Worm (Caenorhabditis elegans): Measurements from ENCODE around the gene rab-33.

rab-33 gene

DNA sequence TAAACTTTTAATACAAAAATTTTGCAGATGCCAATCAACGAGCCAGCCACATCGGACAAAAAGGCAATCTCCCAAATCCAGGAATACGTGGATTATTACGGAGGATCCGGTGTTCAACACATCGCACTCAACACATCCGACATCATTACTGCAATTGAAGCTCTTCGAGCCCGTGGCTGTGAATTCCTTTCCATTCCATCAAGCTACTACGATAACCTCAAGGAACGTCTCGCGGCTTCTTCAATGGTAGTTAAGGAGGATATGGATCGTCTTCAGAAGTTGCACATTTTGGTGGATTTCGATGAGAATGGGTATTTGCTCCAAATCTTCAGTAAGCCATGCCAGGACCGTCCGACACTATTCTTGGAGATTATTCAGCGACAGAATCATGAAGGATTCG, 33.4 kb upstream of the rab-33 start:
- no peak for TF ChIP-seq mep-1 (tag; optimal IDR thresholded peaks at IDR 0.05)
- TF ChIP-seq aly-2 (tag; optimal IDR thresholded peaks at IDR 0.05), result no peak
- TF ChIP-seq nhr-76 (tag; optimal IDR thresholded peaks at IDR 0.05), result no peak
- TF ChIP-seq unc-30 (tag; optimal IDR thresholded peaks at IDR 0.05), result no peak
- TF ChIP-seq nhr-19 (GFP tag; conservative IDR thresholded peaks at IDR 0.05), result no peak
- no peak for TF ChIP-seq fos-1 (tag; optimal IDR thresholded peaks at IDR 0.05)
- TF ChIP-seq rnt-1 (tag; optimal IDR thresholded peaks at IDR 0.05), result no peak
- no peak for TF ChIP-seq hlh-4 (tag; optimal IDR thresholded peaks at IDR 0.05)
- no peak for TF ChIP-seq lsy-2 (tag; optimal IDR thresholded peaks at IDR 0.05)
- TF ChIP-seq unc-86 (tag; optimal IDR thresholded peaks at IDR 0.05), result no peak
- no peak for TF ChIP-seq sup-37 (GFP tag; optimal IDR thresholded peaks at IDR 0.05)

- peak; percentile 16 for TF ChIP-seq nhr-90 (tag; optimal IDR thresholded peaks at IDR 0.05; ENCODE audit: poor library complexity)
- peak; percentile 15 for TF ChIP-seq nhr-85 (tag)
- TF ChIP-seq unc-86 (tag; optimal IDR thresholded peaks at IDR 0.05), result no peak
- TF ChIP-seq ces-1 (GFP tag; optimal IDR thresholded peaks at IDR 0.05), result no peak
- no peak for TF ChIP-seq irx-1 (tag; optimal IDR thresholded peaks at IDR 0.05)
- no peak for TF ChIP-seq skn-1 (tag; optimal IDR thresholded peaks at IDR 0.05)
- no peak for TF ChIP-seq mep-1 (tag; optimal IDR thresholded peaks at IDR 0.05)
Measured at ce11 chrIII:10536087-10536723, 32.6 kb upstream of the rab-33 start.

DNA sequence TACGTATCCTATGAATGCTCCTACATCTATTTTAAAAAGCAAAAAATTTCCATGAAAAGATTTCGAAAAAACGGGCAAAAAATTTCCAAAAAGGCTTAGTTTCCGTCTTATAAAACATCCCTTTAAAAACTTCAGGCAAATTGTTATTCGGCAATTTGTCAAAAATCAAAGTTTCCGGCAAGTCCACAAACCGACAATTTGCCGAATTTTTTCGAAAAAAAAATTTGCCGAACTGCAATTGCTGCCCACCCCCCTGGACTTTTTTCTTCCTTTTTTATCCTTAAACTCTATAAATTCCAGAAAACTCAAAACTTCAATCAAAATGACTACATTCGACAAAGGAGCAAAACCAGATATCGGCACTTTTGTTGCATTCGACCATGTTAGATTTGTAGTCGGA, 31.6 kb upstream of the rab-33 start, which contains the start of gene hpd-1:
TSS of gene hpd-1 (plus strand) at position 301 of the 400 bp plus-strand sequence.
- TF ChIP-seq pqm-1 (tag; optimal IDR thresholded peaks at IDR 0.05) (no peak), skn-1 (tag; optimal IDR thresholded peaks at IDR 0.05) (no peak), zip-4 (GFP tag; optimal IDR thresholded peaks at IDR 0.05) (no peak), nhr-28 (tag; optimal IDR thresholded peaks at IDR 0.05) (no peak), tbx-2 (tag; optimal IDR thresholded peaks at IDR 0.05) (no peak), ceh-63 (GFP tag; optimal IDR thresholded peaks at IDR 0.05) (no peak), nhr-11 (tag; optimal IDR thresholded peaks at IDR 0.05) (no peak), ceh-82 (tag; optimal IDR thresholded peaks at IDR 0.05) (no peak), nhr-47 (tag; optimal IDR thresholded peaks at IDR 0.05) (no peak), lsy-2 (tag; optimal IDR thresholded peaks at IDR 0.05) (no peak), nhr-19 (GFP tag; conservative IDR thresholded peaks at IDR 0.05) (no peak), mep-1 (tag; optimal IDR thresholded peaks at IDR 0.05) (no peak), ama-1 (optimal IDR thresholded peaks at IDR 0.05) (no peak), unc-30 (tag; optimal IDR thresholded peaks at IDR 0.05) (no peak), alr-1 (tag; optimal IDR thresholded peaks at IDR 0.05; ENCODE audit: borderline replicate concordance) (no peak), mdl-1 (tag; optimal IDR thresholded peaks at IDR 0.05) (no peak), ceh-8 (GFP tag; optimal IDR thresholded peaks at IDR 0.05) (no peak), unc-62 (GFP tag; optimal IDR thresholded peaks at IDR 0.05) (no peak), swsn-7 (tag; optimal IDR thresholded peaks at IDR 0.05) (no peak), pax-3 (tag; optimal IDR thresholded peaks at IDR 0.05) (no peak)

DNA sequence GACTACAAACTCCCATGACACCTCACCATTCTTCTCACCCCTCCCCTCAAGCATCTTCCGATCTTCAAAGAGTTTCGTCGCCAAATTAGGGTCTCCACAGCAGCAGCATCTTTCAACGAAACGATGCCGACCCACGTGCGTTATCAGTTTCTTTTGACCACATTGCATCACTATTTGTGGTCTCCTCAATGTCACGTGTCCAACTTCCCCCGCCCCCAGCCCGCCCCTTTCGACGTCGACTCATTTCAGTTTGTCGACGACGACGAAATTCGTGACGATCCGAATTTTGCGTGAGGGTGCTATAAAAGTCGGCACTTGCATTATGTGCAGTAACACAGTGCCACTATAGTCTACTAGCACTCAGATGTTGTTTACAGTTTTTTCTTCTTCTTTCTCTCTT, 30.5 kb upstream of the rab-33 start:
- no peak for TF ChIP-seq C04F5.9 (tag; optimal IDR thresholded peaks at IDR 0.05)
- TF ChIP-seq ztf-11 (tag; optimal IDR thresholded peaks at IDR 0.05), result no peak
- no peak for TF ChIP-seq lin-13 (GFP tag; optimal IDR thresholded peaks at IDR 0.05)
- TF ChIP-seq fkh-4 (tag; optimal IDR thresholded peaks at IDR 0.05; ENCODE audit: borderline replicate concordance), result no peak
- no peak for TF ChIP-seq sptf-1 (tag; optimal IDR thresholded peaks at IDR 0.05)
- TF ChIP-seq alr-1 (tag; optimal IDR thresholded peaks at IDR 0.05; ENCODE audit: borderline replicate concordance), result no peak
- TF ChIP-seq unc-130 (tag; optimal IDR thresholded peaks at IDR 0.05), result no peak
- no peak for TF ChIP-seq hlh-4 (tag; optimal IDR thresholded peaks at IDR 0.05)
- no peak for TF ChIP-seq fos-1 (tag; optimal IDR thresholded peaks at IDR 0.05)
- no peak for TF ChIP-seq nhr-28 (tag; optimal IDR thresholded peaks at IDR 0.05)
- no peak for TF ChIP-seq nhr-47 (tag; optimal IDR thresholded peaks at IDR 0.05)
- no peak for TF ChIP-seq tbx-2 (tag; optimal IDR thresholded peaks at IDR 0.05)
- TF ChIP-seq mab-9 (GFP tag; IDR thresholded peaks at IDR 0.05), result no peak
- no peak for TF ChIP-seq xbp-1 (tag; optimal IDR thresholded peaks at IDR 0.05)
- no peak for TF ChIP-seq ets-5 (GFP tag; IDR thresholded peaks at IDR 0.05)
- no peak for TF ChIP-seq rnt-1 (tag; optimal IDR thresholded peaks at IDR 0.05)
- no peak for TF ChIP-seq lir-3 (tag; optimal IDR thresholded peaks at IDR 0.05; ENCODE audit: poor library complexity)
- peak; percentile 29 for TF ChIP-seq snu-23 (GFP tag; optimal IDR thresholded peaks at IDR 0.05)
- TF ChIP-seq aha-1 (tag; optimal IDR thresholded peaks at IDR 0.05), result no peak
- TF ChIP-seq zip-4 (GFP tag; optimal IDR thresholded peaks at IDR 0.05), result no peak
- no peak for TF ChIP-seq nhr-11 (tag; optimal IDR thresholded peaks at IDR 0.05)
- peak; percentile 14 for TF ChIP-seq ztf-4 (tag; optimal IDR thresholded peaks at IDR 0.05)
- TF ChIP-seq lin-39 (tag; optimal IDR thresholded peaks at IDR 0.05), result no peak
- TF ChIP-seq efl-1 (optimal IDR thresholded peaks at IDR 0.05), result no peak
- TF ChIP-seq efl-1 (GFP tag; optimal IDR thresholded peaks at IDR 0.05 in 1 of 2), result peak in 1 of 2 experiments; percentile 64

All from whole organism, L1 larva.